Worm (Caenorhabditis elegans) whole organism, L4 larva: Measurements from ENCODE around the gene K01D12.15.

ENCODE experiments used
- F26F4.8 ChIP-seq: fragments of 200-800 bp; sonication (Bioruptor generic); conservative IDR thresholded peaks from 2 replicates; pipeline ENCODE4 v1.3.6; 2022; ENCODE audit warnings: missing genetic modification characterization, missing compliant biosample characterization
- T20F7.1 ChIP-seq: fragments of 200-800 bp; sonication (Bioruptor generic); optimal IDR thresholded peaks from 2 replicates; lab custom pipeline; 2018; ENCODE audit warnings: mild to moderate bottlenecking, missing genetic modification characterization, missing compliant biosample characterization
- Y48G9A.11 ChIP-seq: fragments of 200-800 bp; sonication (Bioruptor generic); IDR thresholded peaks from 2 replicates; pipeline ENCODE4 v1.3.6; 2022; ENCODE audit warnings: missing genetic modification reagents, missing genetic modification characterization, missing compliant biosample characterization
- Y5F2A.4 ChIP-seq: fragments of 200-800 bp; sonication (Bioruptor generic); optimal IDR thresholded peaks from 2 replicates; lab custom pipeline; 2018; ENCODE audit warnings: mild to moderate bottlenecking, missing genetic modification characterization, missing compliant biosample characterization
- Y75B8A.6 ChIP-seq: fragments of 200-800 bp; sonication (Bioruptor generic); IDR thresholded peaks from 2 replicates; pipeline ENCODE4 v1.3.6; 2022; ENCODE audit warnings: missing genetic modification reagents, missing genetic modification characterization, missing compliant biosample characterization
- ZK546.5 ChIP-seq, 2 experiments: sonication (generic microtip); optimal IDR thresholded peaks; 2 replicates each; lab custom pipeline; 2017; ENCODE audit warnings: missing biosample characterization in 2 of 2, missing genetic modification characterization in 2 of 2
- aha-1 ChIP-seq: fragments of 150-350 bp; peaks from one replicate; lab custom pipeline; 2014; ENCODE audit warnings: missing biosample characterization, missing genetic modification characterization
- ama-1 ChIP-seq: fragments of 150-350 bp; optimal IDR thresholded peaks from 2 replicates; lab custom pipeline; 2014; ENCODE audit warnings: inconsistent platforms, mixed read lengths
- arid-1 ChIP-seq: fragments of 200-800 bp; sonication (Bioruptor generic); conservative IDR thresholded peaks from 2 replicates; pipeline ENCODE4 v1.3.6; 2022; ENCODE audit warnings: missing genetic modification reagents, missing genetic modification characterization, missing compliant biosample characterization
- attf-4 ChIP-seq: sonication (generic microtip); optimal IDR thresholded peaks from 3 replicates; lab custom pipeline; 2017; ENCODE audit warnings: missing biosample characterization, missing genetic modification characterization
- ceh-20 ChIP-seq: fragments of 200-800 bp; sonication (Bioruptor generic); IDR thresholded peaks from 2 replicates; pipeline ENCODE4 v1.3.6; 2022; ENCODE audit warnings: missing genetic modification reagents, missing genetic modification characterization, missing compliant biosample characterization
- ceh-62 ChIP-seq: sonication (generic microtip); optimal IDR thresholded peaks from 2 replicates; lab custom pipeline; 2017; ENCODE audit warnings: missing biosample characterization, missing genetic modification characterization
- ceh-82 ChIP-seq: sonication (generic microtip); optimal IDR thresholded peaks from 2 replicates; lab custom pipeline; 2017; ENCODE audit warnings: missing biosample characterization, missing genetic modification characterization
- ctbp-1 ChIP-seq: fragments of 200-800 bp; sonication (Bioruptor generic); IDR thresholded peaks from 2 replicates; pipeline ENCODE4 v1.3.6; 2022; ENCODE audit warnings: missing genetic modification reagents, missing genetic modification characterization, missing compliant biosample characterization
- daf-8 ChIP-seq: fragments of 200-800 bp; sonication (Bioruptor generic); IDR thresholded peaks from 2 replicates; pipeline ENCODE4 v1.3.6; 2022; ENCODE audit warnings: missing genetic modification characterization, missing compliant biosample characterization
- dmd-9 ChIP-seq: fragments of 200-800 bp; sonication (Bioruptor generic); IDR thresholded peaks from 2 replicates; pipeline ENCODE4 v1.3.6; 2022; ENCODE audit warnings: missing genetic modification reagents, missing genetic modification characterization, missing compliant biosample characterization
- fos-1 ChIP-seq: fragments of 150-350 bp; optimal IDR thresholded peaks from 2 replicates; lab custom pipeline; 2014; ENCODE audit warnings: missing biosample characterization, missing genetic modification characterization
- hif-1 ChIP-seq, 2 experiments: sonication (generic microtip); optimal IDR thresholded peaks; 2 replicates each; lab custom pipeline; 2016 to 2017; ENCODE audit warnings: missing compliant biosample characterization in 2 of 2, missing genetic modification characterization in 2 of 2, missing genetic modification reagents in 2 of 2, missing genotype in 2 of 2, mild to moderate bottlenecking in 1 of 2
- hlh-30 ChIP-seq: sonication (generic microtip); optimal IDR thresholded peaks from 2 replicates; lab custom pipeline; 2017; ENCODE audit warnings: antibody characterized with exemption, mild to moderate bottlenecking, missing genetic modification characterization, missing compliant biosample characterization; ENCODE audit not compliant: insufficient read depth
- hmg-1.1 ChIP-seq: fragments of 200-800 bp; sonication (Bioruptor generic); IDR thresholded peaks from 2 replicates; pipeline ENCODE4 v1.3.6; 2022; ENCODE audit warnings: missing genetic modification reagents, missing genetic modification characterization, missing compliant biosample characterization
- lin-13 ChIP-seq: fragments of 150-350 bp; optimal IDR thresholded peaks from 2 replicates; lab custom pipeline; 2014; ENCODE audit warnings: missing biosample characterization, missing genetic modification reagents, missing genetic modification characterization
- lin-29 ChIP-seq: fragments of 200-800 bp; sonication (Bioruptor generic); IDR thresholded peaks from 2 replicates; pipeline ENCODE4 v1.3.6; 2022; ENCODE audit warnings: missing genetic modification reagents, missing genetic modification characterization, missing compliant biosample characterization
- lin-38 ChIP-seq: fragments of 200-800 bp; sonication (Bioruptor generic); IDR thresholded peaks from 2 replicates; pipeline ENCODE4 v1.3.6; 2022; ENCODE audit warnings: missing genetic modification reagents, missing genetic modification characterization, missing compliant biosample characterization
- lir-3 ChIP-seq: sonication (generic microtip); optimal IDR thresholded peaks from 2 replicates; lab custom pipeline; 2016; ENCODE audit warnings: mild to moderate bottlenecking, missing genetic modification characterization, missing compliant biosample characterization
- mdl-1 ChIP-seq, 2 experiments: fragments of 150-350 bp in 1 of 2; sonication (generic microtip) in 1 of 2; optimal IDR thresholded peaks; 2 replicates each; lab custom pipeline; 2014 to 2017; ENCODE audit warnings: missing biosample characterization in 2 of 2, missing genetic modification characterization in 2 of 2
- mes-2 ChIP-seq: sonication (generic microtip); optimal IDR thresholded peaks from 2 replicates; lab custom pipeline; 2016; ENCODE audit warnings: missing genotype, mild to moderate bottlenecking, missing genetic modification characterization, missing compliant biosample characterization; ENCODE audit not compliant: poor library complexity, severe bottlenecking
- nhr-111 ChIP-seq: fragments of 200-800 bp; sonication (Bioruptor generic); optimal IDR thresholded peaks from 2 replicates; lab custom pipeline; 2018; ENCODE audit warnings: mild to moderate bottlenecking, missing genetic modification characterization, missing compliant biosample characterization
- nhr-237 ChIP-seq: sonication (generic microtip); optimal IDR thresholded peaks from 2 replicates; lab custom pipeline; 2017; ENCODE audit warnings: missing biosample characterization, missing genetic modification characterization
- nhr-25 ChIP-seq: sonication (generic microtip); optimal IDR thresholded peaks from 2 replicates; lab custom pipeline; 2017; ENCODE audit warnings: missing genetic modification characterization, mild to moderate bottlenecking, missing compliant biosample characterization, antibody characterized with exemption, moderate library complexity, borderline replicate concordance; ENCODE audit not compliant: insufficient read depth
- nhr-42 ChIP-seq: fragments of 200-800 bp; sonication (Bioruptor generic); IDR thresholded peaks from 2 replicates; pipeline ENCODE4 v1.3.6; 2022; ENCODE audit warnings: missing genetic modification characterization, missing compliant biosample characterization
- nhr-6 ChIP-seq: fragments of 150-350 bp; optimal IDR thresholded peaks from 2 replicates; lab custom pipeline; 2014; ENCODE audit warnings: missing biosample characterization, missing genetic modification characterization
- pha-4 ChIP-seq, 2 experiments: fragments of 150-350 bp in 1 of 2; fragments of 200-800 bp in 1 of 2; sonication (Bioruptor generic) in 1 of 2; IDR thresholded peaks in 1 of 2; optimal IDR thresholded peaks in 1 of 2; 2 replicates each; pipeline versions ENCODE4 v1.3.6 to Lab custom; 2014 to 2022; ENCODE audit warnings: missing genetic modification characterization in 2 of 2, missing genetic modification reagents in 2 of 2, missing biosample characterization in 1 of 2, missing compliant biosample characterization in 1 of 2
- php-3 ChIP-seq: fragments of 200-800 bp; sonication (Bioruptor generic); IDR thresholded peaks from 2 replicates; pipeline ENCODE4 v1.3.6; 2022; ENCODE audit warnings: missing genetic modification reagents, missing genetic modification characterization, missing compliant biosample characterization
- pqm-1 ChIP-seq: sonication (generic microtip); optimal IDR thresholded peaks from 2 replicates; lab custom pipeline; 2017; ENCODE audit warnings: missing biosample characterization, missing genetic modification characterization
- saeg-2 ChIP-seq: fragments of 200-800 bp; sonication (Bioruptor generic); IDR thresholded peaks from 2 replicates; pipeline ENCODE4 v1.3.6; 2022; ENCODE audit warnings: missing genetic modification reagents, missing genetic modification characterization, missing compliant biosample characterization
- snpc-1.2 ChIP-seq: fragments of 200-800 bp; sonication (Bioruptor generic); IDR thresholded peaks from 2 replicates; pipeline ENCODE4 v1.3.6; 2022; ENCODE audit warnings: missing genetic modification reagents, missing genetic modification characterization, missing compliant biosample characterization
- snpc-4 ChIP-seq: fragments of 150-350 bp; optimal IDR thresholded peaks from 2 replicates; lab custom pipeline; 2014; ENCODE audit warnings: missing biosample characterization, missing genetic modification characterization
- spr-1 ChIP-seq: sonication (generic microtip); optimal IDR thresholded peaks from 2 replicates; lab custom pipeline; 2016; ENCODE audit warnings: mild to moderate bottlenecking, missing genetic modification characterization, missing compliant biosample characterization
- unc-62 ChIP-seq, 3 experiments: fragments of 150-350 bp in 1 of 3; sonication (generic microtip); optimal IDR thresholded peaks in 2 of 3; peaks in 1 of 3; 1 replicate in 1 of 3; 2 replicates in 2 of 3; lab custom pipeline; 2014 to 2017; ENCODE audit warnings: missing biosample characterization in 3 of 3, missing genetic modification characterization in 3 of 3, missing genetic modification reagents in 3 of 3, missing genotype in 1 of 3
- vab-7 ChIP-seq: fragments of 200-800 bp; sonication (Bioruptor generic); IDR thresholded peaks from 2 replicates; pipeline ENCODE4 v1.3.6; 2022; ENCODE audit warnings: missing genetic modification reagents, missing genetic modification characterization, missing compliant biosample characterization
- zag-1 ChIP-seq: fragments of 150-350 bp; optimal IDR thresholded peaks from 2 replicates; lab custom pipeline; 2014; ENCODE audit warnings: missing biosample characterization, missing genetic modification characterization
- zfp-2 ChIP-seq: sonication (generic microtip); optimal IDR thresholded peaks from 2 replicates; lab custom pipeline; 2016; ENCODE audit warnings: mild to moderate bottlenecking, missing genetic modification characterization, missing compliant biosample characterization
- zip-11 ChIP-seq: fragments of 200-800 bp; sonication (Bioruptor generic); IDR thresholded peaks from 2 replicates; pipeline ENCODE4 v1.3.6; 2022; ENCODE audit warnings: missing genetic modification characterization, missing compliant biosample characterization
- ztf-7 ChIP-seq: fragments of 150-350 bp; optimal IDR thresholded peaks from 2 replicates; lab custom pipeline; 2014; ENCODE audit warnings: missing biosample characterization, missing genetic modification characterization

Gene K01D12.15

ce11 chrV:12343419-12343969 lies 42.8 kb upstream of the K01D12.15 start, which contains the start of gene tomm-20 (continued):
- peak; percentile 55 for TF ChIP-seq arid-1 (GFP tag; lab: Robert Waterston, UW)
- TF ChIP-seq mes-2 (tag; lab: Kevin White, UChicago), result peak; percentile 95
- no peak for TF ChIP-seq pqm-1
- peak in 1 of 2 experiments; percentile 64 for TF ChIP-seq mdl-1 (tag; optimal IDR thresholded peaks at IDR 0.05; lab: Kevin White, UChicago)
- TF ChIP-seq nhr-6 (tag; lab: Kevin White, UChicago), result peak; percentile 100
- peak; percentile 85 for TF ChIP-seq hmg-1.1 (GFP tag; lab: Robert Waterston, UW)
- peak; percentile 74; the same call in 1 of the 2 replicates for TF ChIP-seq php-3 (GFP tag; lab: Robert Waterston, UW)
- peak; percentile 51 to 63 for TF ChIP-seq hif-1 (tag; optimal IDR thresholded peaks at IDR 0.05; lab: Kevin White, UChicago)
- no peak for TF ChIP-seq daf-8 (GFP tag; lab: Robert Waterston, UW)
- peak; percentile 79; the same call in 1 of the 2 replicates for TF ChIP-seq ctbp-1 (GFP tag; lab: Robert Waterston, UW)
- TF ChIP-seq lin-38 (GFP tag; lab: Robert Waterston, UW), result peak; percentile 91
- TF ChIP-seq hlh-30 (tag; lab: Kevin White, UChicago), result peak; percentile 82
- TF ChIP-seq ceh-20, result peak; percentile 86
- no peak for TF ChIP-seq dmd-9
- peak; percentile 86 for TF ChIP-seq aha-1 (tag; lab: Kevin White, UChicago)
- TF ChIP-seq ceh-82 (tag; lab: Kevin White, UChicago), result no peak
- peak; percentile 83 for TF ChIP-seq spr-1 (tag; lab: Kevin White, UChicago)
- TF ChIP-seq snpc-1.2 (GFP tag; lab: Robert Waterston, UW), result 0 out of 2 replicates have a peak, but pooled peaks have one; percentile 62
- no peak for TF ChIP-seq zag-1 (tag; lab: Kevin White, UChicago)
- TF ChIP-seq attf-4 (tag; lab: Kevin White, UChicago), result no peak
- 0 out of 2 replicates have a peak, but pooled peaks have one; percentile 60 for TF ChIP-seq saeg-2
- TF ChIP-seq T20F7.1 (GFP tag; lab: Kevin White, UChicago), result peak; percentile 92
- no peak for TF ChIP-seq ZK546.5 (tag; optimal IDR thresholded peaks at IDR 0.05; lab: Kevin White, UChicago)
- peak; percentile 71 for TF ChIP-seq lin-13
- 0 out of 2 replicates have a peak, but pooled peaks have one; percentile 24 for TF ChIP-seq vab-7 (GFP tag; lab: Robert Waterston, UW)
- no peak for TF ChIP-seq zip-11 (GFP tag; lab: Robert Waterston, UW)
- TF ChIP-seq lir-3 (tag; lab: Kevin White, UChicago), result peak; percentile 16
- TF ChIP-seq ztf-7 (tag; lab: Kevin White, UChicago), result peak; percentile 91
- peak; percentile 49 for TF ChIP-seq zfp-2 (tag; lab: Kevin White, UChicago)
- TF ChIP-seq Y5F2A.4 (GFP tag; lab: Kevin White, UChicago), result no peak
- peak; percentile 79; the same call in 1 of the 2 replicates for TF ChIP-seq nhr-42 (GFP tag; lab: Robert Waterston, UW)
- TF ChIP-seq ama-1 (lab: Kevin White, UChicago), result peak; percentile 3
- TF ChIP-seq pha-4 (GFP tag; IDR thresholded peaks at IDR 0.05; lab: Robert Waterston, UW), result peak; percentile 77; the same call in 1 of the 2 replicates
- no peak for TF ChIP-seq pha-4 (tag; optimal IDR thresholded peaks at IDR 0.05; lab: Kevin White, UChicago)
- TF ChIP-seq lin-29, result peak; percentile 84

ce11 chrV:12344845-12345244 lies 41.4 kb upstream of the K01D12.15 start, which contains the start of gene F23H12.3:
Gene F23H12.3 (plus strand): TSS chrV:12345145.
- TF ChIP-seq hmg-1.1 (GFP tag; lab: Robert Waterston, UW) (no peak), nhr-237 (tag; lab: Kevin White, UChicago) (no peak), nhr-25 (tag; lab: Kevin White, UChicago) (no peak), unc-62 (GFP tag; optimal IDR thresholded peaks at IDR 0.05 in 1 of 2; lab: Kevin White, UChicago) (no peak), unc-62 (tag; optimal IDR thresholded peaks at IDR 0.05; lab: Kevin White, UChicago) (no peak), F26F4.8 (GFP tag; lab: Robert Waterston, UW) (no peak), ceh-62 (no peak), snpc-4 (tag; lab: Kevin White, UChicago) (no peak), lin-38 (GFP tag; lab: Robert Waterston, UW) (no peak), hif-1 (tag; optimal IDR thresholded peaks at IDR 0.05; lab: Kevin White, UChicago) (no peak), fos-1 (tag; lab: Kevin White, UChicago) (no peak), Y48G9A.11 (GFP tag; lab: Robert Waterston, UW) (no peak), mes-2 (tag; lab: Kevin White, UChicago) (no peak), nhr-111 (GFP tag; lab: Kevin White, UChicago) (no peak), Y75B8A.6 (GFP tag; lab: Robert Waterston, UW) (no peak)
